Fruit fly (Drosophila melanogaster) whole organism, embryonic: ENCODE measurements around the gene CG16719.

Experiments used
- Abd-B ChIP-seq: fragments of 200-800 bp; sonication (Bioruptor generic); optimal IDR thresholded peaks from 2 replicates; lab custom pipeline; 2018; ENCODE audit warnings: missing biosample characterization, mild to moderate bottlenecking, missing genetic modification characterization, moderate library complexity
- B-H1 ChIP-seq: fragments of 200-800 bp; sonication (Bioruptor generic); IDR thresholded peaks from 3 replicates; pipeline ENCODE4 v1.3.6; 2022; ENCODE audit warnings: missing biosample characterization, missing genetic modification characterization
- BEAF-32 ChIP-seq: fragments of 200-800 bp; sonication (Bioruptor generic); optimal IDR thresholded peaks from 3 replicates; lab custom pipeline; 2017; ENCODE audit warnings: missing biosample characterization, missing genetic modification characterization, mild to moderate bottlenecking, moderate library complexity, missing genetic modification reagents
- CG11398 ChIP-seq: fragments of 200-800 bp; sonication (Bioruptor generic); optimal IDR thresholded peaks from 2 replicates; lab custom pipeline; 2016; ENCODE audit warnings: missing biosample characterization, missing genetic modification characterization
- CG12299 ChIP-seq: fragments of 200-800 bp; sonication (Bioruptor generic); optimal IDR thresholded peaks from 2 replicates; lab custom pipeline; 2018; ENCODE audit warnings: missing biosample characterization, mild to moderate bottlenecking, missing genetic modification characterization
- CG12391 ChIP-seq: fragments of 200-800 bp; sonication (Bioruptor generic); optimal IDR thresholded peaks from 3 replicates; lab custom pipeline; 2018; ENCODE audit warnings: missing biosample characterization, mild to moderate bottlenecking, missing genetic modification characterization, moderate library complexity
- CG1647 ChIP-seq: fragments of 200-800 bp; sonication (Bioruptor generic); optimal IDR thresholded peaks from 3 replicates; lab custom pipeline; 2016; ENCODE audit warnings: missing biosample characterization, missing genetic modification characterization
- CG16813 ChIP-seq: fragments of 200-800 bp; sonication (Bioruptor generic); IDR thresholded peaks from 3 replicates; pipeline ENCODE4 v1.3.6; 2022; ENCODE audit warnings: missing biosample characterization, missing genetic modification characterization; ENCODE audit not compliant: partially characterized antibody
- CG17359 ChIP-seq: fragments of 200-800 bp; sonication (Bioruptor generic); optimal IDR thresholded peaks from 3 replicates; lab custom pipeline; 2018; ENCODE audit warnings: missing biosample characterization, mild to moderate bottlenecking, missing genetic modification characterization, moderate library complexity
- CG2678 ChIP-seq: fragments of 200-800 bp; sonication (Bioruptor generic); optimal IDR thresholded peaks from 3 replicates; lab custom pipeline; 2019; ENCODE audit warnings: missing biosample characterization, mild to moderate bottlenecking, missing genetic modification characterization, moderate library complexity
- CG2712 ChIP-seq: fragments of 200-800 bp; optimal IDR thresholded peaks from 3 replicates; lab custom pipeline; 2019; ENCODE audit warnings: missing biosample characterization, mild to moderate bottlenecking, missing genetic modification characterization, moderate library complexity
- CG2889 ChIP-seq: fragments of 200-800 bp; sonication (Bioruptor generic); IDR thresholded peaks from 3 replicates; pipeline ENCODE4 v1.3.6; 2022; ENCODE audit warnings: missing biosample characterization, missing genetic modification characterization
- CG3163 ChIP-seq: fragments of 200-800 bp; sonication (Bioruptor generic); optimal IDR thresholded peaks from 3 replicates; lab custom pipeline; 2016; ENCODE audit warnings: missing biosample characterization, missing genetic modification characterization
- CG3726 ChIP-seq: fragments of 200-800 bp; sonication (Bioruptor generic); IDR thresholded peaks from 3 replicates; pipeline ENCODE4, ENCODE4 v1.3.6; 2022; ENCODE audit warnings: missing biosample characterization, missing genetic modification characterization
- CG5953 ChIP-seq: fragments of 200-800 bp; sonication (Bioruptor generic); IDR thresholded peaks from 2 replicates; pipeline ENCODE4 v1.3.6; 2022; ENCODE audit warnings: missing biosample characterization, missing genetic modification characterization
- CG7928 ChIP-seq: fragments of 200-800 bp; sonication (Bioruptor generic); optimal IDR thresholded peaks from 2 replicates; lab custom pipeline; 2017; ENCODE audit warnings: missing biosample characterization, mild to moderate bottlenecking, missing genetic modification characterization
- CG8765 ChIP-seq: fragments of 200-800 bp; sonication (Bioruptor generic); IDR thresholded peaks from 2 replicates; pipeline ENCODE4 v1.3.6; 2022; ENCODE audit warnings: missing biosample characterization, missing genetic modification characterization
- D19B ChIP-seq: fragments of 200-800 bp; sonication (Bioruptor generic); optimal IDR thresholded peaks from 2 replicates; lab custom pipeline; 2017; ENCODE audit warnings: missing biosample characterization, mild to moderate bottlenecking, missing genetic modification characterization
- Deaf1 ChIP-seq: fragments of 200-800 bp; optimal IDR thresholded peaks from 3 replicates; lab custom pipeline; 2019; ENCODE audit warnings: missing biosample characterization, mild to moderate bottlenecking, missing genetic modification characterization, moderate library complexity
- Gug ChIP-seq: fragments of 200-800 bp; sonication (Bioruptor generic); IDR thresholded peaks from 4 replicates; pipeline ENCODE4 v1.3.6; 2022; ENCODE audit warnings: missing biosample characterization, missing genetic modification characterization
- NC2α ChIP-seq: fragments of 200-800 bp; sonication (Bioruptor generic); optimal IDR thresholded peaks from 2 replicates; lab custom pipeline; 2016; ENCODE audit warnings: missing biosample characterization, missing genetic modification characterization
- PHDP ChIP-seq: fragments of 200-800 bp; sonication (Bioruptor generic); optimal IDR thresholded peaks from 3 replicates; lab custom pipeline; 2018; ENCODE audit warnings: missing biosample characterization, mild to moderate bottlenecking, missing genetic modification characterization, moderate library complexity
- Pdp1 ChIP-seq, 2 experiments: fragments of 200-800 bp; sonication (Bioruptor generic); optimal IDR thresholded peaks; 3 replicates each; lab custom pipeline; 2016; ENCODE audit warnings: missing biosample characterization in 2 of 2, missing genetic modification characterization in 2 of 2, mild to moderate bottlenecking in 1 of 2, moderate library complexity in 1 of 2
- Ptx1 ChIP-seq: fragments of 200-800 bp; sonication (Bioruptor generic); IDR thresholded peaks from 2 replicates; pipeline ENCODE4 v1.3.6; 2022; ENCODE audit warnings: missing biosample characterization, missing genetic modification characterization
- Taf1 ChIP-seq: fragments of 200-800 bp; sonication (Bioruptor generic); IDR thresholded peaks from 2 replicates; pipeline ENCODE4 v1.3.6; 2022; ENCODE audit warnings: missing biosample characterization, missing genetic modification characterization
- Xrp1 ChIP-seq: fragments of 200-800 bp; sonication (Bioruptor generic); IDR thresholded peaks from 2 replicates; pipeline ENCODE4 v1.3.6; 2022; ENCODE audit warnings: missing biosample characterization, missing genetic modification characterization
- abd-A ChIP-seq: fragments of 200-800 bp; sonication (Bioruptor generic); optimal IDR thresholded peaks from 3 replicates; lab custom pipeline; 2019; ENCODE audit warnings: missing biosample characterization, mild to moderate bottlenecking, missing genetic modification characterization, moderate library complexity
- ase ChIP-seq: fragments of 200-800 bp; sonication (Bioruptor generic); IDR thresholded peaks from 3 replicates; pipeline ENCODE4 v1.3.6; 2022; ENCODE audit warnings: missing biosample characterization, missing genetic modification characterization
- dmrt11E ChIP-seq: fragments of 200-800 bp; sonication (Bioruptor generic); optimal IDR thresholded peaks from 3 replicates; lab custom pipeline; 2018; ENCODE audit warnings: missing biosample characterization, mild to moderate bottlenecking, missing genetic modification characterization, moderate library complexity
- eve ChIP-seq, 2 experiments: fragments of >200 bp; optimal IDR thresholded peaks; 2 replicates each; lab custom pipeline; 2017; ENCODE audit warnings: missing biosample characterization in 2 of 2, missing genetic modification characterization in 2 of 2
- ewg ChIP-seq: fragments of 200-800 bp; sonication (Bioruptor generic); optimal IDR thresholded peaks from 3 replicates; lab custom pipeline; 2017; ENCODE audit warnings: mild to moderate bottlenecking, missing biosample characterization, missing genetic modification reagents, missing genetic modification characterization
- fd64A ChIP-seq: fragments of 200-800 bp; sonication (Bioruptor generic); optimal IDR thresholded peaks from 3 replicates; lab custom pipeline; 2018; ENCODE audit warnings: missing biosample characterization, mild to moderate bottlenecking, missing genetic modification characterization
- grau ChIP-seq: fragments of 200-800 bp; optimal IDR thresholded peaks from 3 replicates; lab custom pipeline; 2019; ENCODE audit warnings: missing biosample characterization, mild to moderate bottlenecking, missing genetic modification characterization, moderate library complexity
- gt ChIP-seq: fragments of 200-800 bp; sonication (Bioruptor generic); IDR thresholded peaks from 2 replicates; pipeline ENCODE4 v1.3.6; 2022; ENCODE audit warnings: missing biosample characterization, missing genetic modification characterization
- hkb ChIP-seq, 2 experiments: fragments of 200-800 bp in 1 of 2; fragments of >200 bp in 1 of 2; sonication (Bioruptor generic) in 1 of 2; IDR thresholded peaks in 1 of 2; optimal IDR thresholded peaks in 1 of 2; 2 replicates each; pipeline versions ENCODE4 v1.3.6 to Lab custom; 2017 to 2022; ENCODE audit warnings: missing biosample characterization in 1 of 2, missing genetic modification characterization in 1 of 2
- kay ChIP-seq: fragments of 200-800 bp; sonication (Bioruptor generic); optimal IDR thresholded peaks from 2 replicates; lab custom pipeline; 2016; ENCODE audit warnings: missing biosample characterization, missing genetic modification characterization
- luna ChIP-seq: fragments of 200-800 bp; sonication (Bioruptor generic); optimal IDR thresholded peaks from 2 replicates; lab custom pipeline; 2016; ENCODE audit warnings: missing biosample characterization, missing genetic modification characterization
- mam ChIP-seq: fragments of 200-800 bp; sonication (Bioruptor generic); optimal IDR thresholded peaks from 3 replicates; lab custom pipeline; 2016; ENCODE audit warnings: missing biosample characterization, missing genetic modification characterization
- nerfin-2 ChIP-seq: fragments of 200-800 bp; sonication (Bioruptor generic); IDR thresholded peaks from 2 replicates; pipeline ENCODE4 v1.3.6; 2022; ENCODE audit warnings: missing biosample characterization, missing genetic modification characterization; ENCODE audit not compliant: partially characterized antibody
- peb ChIP-seq: fragments of 200-800 bp; sonication (Bioruptor generic); IDR thresholded peaks from 2 replicates; pipeline ENCODE4 v1.3.6; 2022; ENCODE audit warnings: missing biosample characterization, missing genetic modification characterization
- ranshi ChIP-seq: fragments of 200-800 bp; sonication (Bioruptor generic); IDR thresholded peaks from 2 replicates; pipeline ENCODE4 v1.3.6; 2022; ENCODE audit warnings: missing biosample characterization, missing genetic modification characterization
- sc ChIP-seq, 3 experiments: fragments of >200 bp in 2 of 3; fragments of 200-800 bp in 1 of 3; sonication (Bioruptor generic) in 1 of 3; optimal IDR thresholded peaks; 2 replicates in 2 of 3; 3 replicates in 1 of 3; lab custom pipeline; 2017; ENCODE audit warnings: mild to moderate bottlenecking in 1 of 3, missing biosample characterization in 1 of 3, missing genetic modification characterization in 1 of 3, missing genetic modification reagents in 1 of 3
- sob ChIP-seq: fragments of 200-800 bp; sonication (Bioruptor generic); IDR thresholded peaks from 2 replicates; pipeline ENCODE4 v1.3.6; 2022; ENCODE audit warnings: missing biosample characterization, missing genetic modification characterization
- stc ChIP-seq: fragments of 200-800 bp; sonication (Bioruptor generic); IDR thresholded peaks from 2 replicates; pipeline ENCODE4 v1.3.6; 2022; ENCODE audit warnings: missing biosample characterization, missing genetic modification characterization
- trem ChIP-seq: fragments of 200-800 bp; optimal IDR thresholded peaks from 3 replicates; lab custom pipeline; 2019; ENCODE audit warnings: missing biosample characterization, mild to moderate bottlenecking, missing genetic modification characterization, moderate library complexity
- unc-4 ChIP-seq: fragments of 200-800 bp; sonication (Bioruptor generic); IDR thresholded peaks from 2 replicates; pipeline ENCODE4 v1.3.6; 2022; ENCODE audit warnings: missing biosample characterization, missing genetic modification characterization; ENCODE audit not compliant: partially characterized antibody
- unpg ChIP-seq: fragments of 200-800 bp; sonication (Bioruptor generic); optimal IDR thresholded peaks from 3 replicates; lab custom pipeline; 2018; ENCODE audit warnings: missing biosample characterization, mild to moderate bottlenecking, missing genetic modification characterization, moderate library complexity
- usp ChIP-seq: fragments of >200 bp; optimal IDR thresholded peaks from 2 replicates; lab custom pipeline; 2017; ENCODE audit warnings: missing biosample characterization, missing genetic modification characterization
- zen2 ChIP-seq: fragments of 200-800 bp; sonication (Bioruptor generic); IDR thresholded peaks from 3 replicates; pipeline ENCODE4 v1.3.6; 2022; ENCODE audit warnings: missing biosample characterization, missing genetic modification characterization; ENCODE audit not compliant: partially characterized antibody
- zfh1 ChIP-seq: fragments of 200-800 bp; sonication (Bioruptor generic); IDR thresholded peaks from 3 replicates; pipeline ENCODE4 v1.3.6; 2022; ENCODE audit warnings: missing biosample characterization, missing genetic modification characterization
- zfh2 ChIP-seq: fragments of 200-800 bp; sonication (Bioruptor generic); optimal IDR thresholded peaks from 2 replicates; lab custom pipeline; 2016; ENCODE audit warnings: missing biosample characterization, missing genetic modification characterization

Gene CG16719

dm6 chr3L:9695647-9696046 is 10.7 kb downstream of the CG16719 start (continued):
- no peak for TF ChIP-seq CG12299 (tag; lab: Kevin White, UChicago)
- TF ChIP-seq CG2678 (tag; lab: Kevin White, UChicago), result peak; percentile 74
- TF ChIP-seq ranshi, result no peak
- TF ChIP-seq B-H1, result no peak
- TF ChIP-seq CG7928, result no peak
- no peak for TF ChIP-seq CG2889 (GFP tag; lab: Robert Waterston, UW)
- no peak for TF ChIP-seq zfh2 (GFP tag; lab: Kevin White, UChicago)
- TF ChIP-seq D19B (GFP tag; lab: Kevin White, UChicago), result no peak
- no peak for TF ChIP-seq CG1647 (GFP tag; lab: Kevin White, UChicago)
- TF ChIP-seq Pdp1 (GFP tag; optimal IDR thresholded peaks at IDR 0.05; lab: Kevin White, UChicago), result peak; percentile 3 to 6
- TF ChIP-seq unpg, result peak; percentile 41
- peak; percentile 63 for TF ChIP-seq CG2712 (tag; lab: Kevin White, UChicago)
- TF ChIP-seq BEAF-32 (GFP tag; lab: Kevin White, UChicago), result no peak
- no peak for TF ChIP-seq CG3726 (GFP tag; lab: Robert Waterston, UW)
- peak; percentile 47; the same call in 1 of the 2 replicates for TF ChIP-seq Ptx1 (GFP tag; lab: Robert Waterston, UW)
- no peak for TF ChIP-seq luna (GFP tag; lab: Kevin White, UChicago)
- TF ChIP-seq zen2 (GFP tag; lab: Robert Waterston, UW), result no peak
- peak; percentile 45 for TF ChIP-seq PHDP (tag; lab: Kevin White, UChicago)
- no peak for TF ChIP-seq CG16813 (GFP tag; lab: Robert Waterston, UW)
- no peak for TF ChIP-seq nerfin-2 (GFP tag; lab: Robert Waterston, UW)
- TF ChIP-seq kay (GFP tag; lab: Kevin White, UChicago), result peak; percentile 7
- no peak for TF ChIP-seq hkb (optimal IDR thresholded peaks at IDR 0.05; lab: Kevin White, UChicago)
- no peak for TF ChIP-seq hkb (GFP tag; IDR thresholded peaks at IDR 0.05; lab: Robert Waterston, UW)
- no peak for TF ChIP-seq Taf1 (GFP tag; lab: Robert Waterston, UW)
- no peak for TF ChIP-seq Abd-B
- TF ChIP-seq fd64A (GFP tag; lab: Kevin White, UChicago), result no peak
- TF ChIP-seq sob (GFP tag; lab: Robert Waterston, UW), result no peak
- no peak for TF ChIP-seq ase
- TF ChIP-seq peb, result no peak
- no peak for TF ChIP-seq abd-A (tag; lab: Kevin White, UChicago)
- peak; percentile 11 for TF ChIP-seq Deaf1
- no peak for TF ChIP-seq zfh1 (GFP tag; lab: Robert Waterston, UW)
- peak; percentile 47 for TF ChIP-seq CG17359 (tag; lab: Kevin White, UChicago)
- no peak for TF ChIP-seq trem (tag; lab: Kevin White, UChicago)
- TF ChIP-seq CG12391, result peak; percentile 54
- TF ChIP-seq CG8765 (GFP tag; lab: Robert Waterston, UW), result no peak
- no peak for TF ChIP-seq sc (optimal IDR thresholded peaks at IDR 0.05; lab: Kevin White, UChicago)
- no peak for TF ChIP-seq sc (GFP tag; optimal IDR thresholded peaks at IDR 0.05; lab: Kevin White, UChicago)
- TF ChIP-seq grau (tag; lab: Kevin White, UChicago), result peak; percentile 64
- no peak for TF ChIP-seq mam (GFP tag; lab: Kevin White, UChicago)
- TF ChIP-seq eve (GFP tag; optimal IDR thresholded peaks at IDR 0.05; lab: Kevin White, UChicago), result no peak
- TF ChIP-seq stc (GFP tag; lab: Robert Waterston, UW), result no peak
- no peak for TF ChIP-seq dmrt11E (tag; lab: Kevin White, UChicago)
- no peak for TF ChIP-seq NC2α
- TF ChIP-seq gt (GFP tag; lab: Robert Waterston, UW), result no peak
- TF ChIP-seq ewg (GFP tag; lab: Kevin White, UChicago), result peak; percentile 16
- TF ChIP-seq CG5953 (GFP tag; lab: Robert Waterston, UW), result no peak
- peak; percentile 26; the same call in 1 of the 2 replicates for TF ChIP-seq Xrp1 (GFP tag; lab: Robert Waterston, UW)
- TF ChIP-seq CG3163, result no peak
- TF ChIP-seq CG11398 (GFP tag; lab: Kevin White, UChicago), result no peak
- no peak for TF ChIP-seq Gug (GFP tag; lab: Robert Waterston, UW)
- no peak for TF ChIP-seq unc-4 (GFP tag; lab: Robert Waterston, UW)
- TF ChIP-seq usp, result no peak
